Fruit fly (Drosophila melanogaster) whole organism, embryonic: ENCODE data around the gene CG11970.

ENCODE experiments used
- Adf1 ChIP-seq: fragments of 200-800 bp; sonication (Bioruptor generic); IDR thresholded peaks from 2 replicates; pipeline ENCODE4 v1.3.6; 2022; ENCODE audit warnings: missing biosample characterization, missing genetic modification characterization
- BEAF-32 ChIP-seq: fragments of 200-800 bp; sonication (Bioruptor generic); optimal IDR thresholded peaks from 3 replicates; lab custom pipeline; 2017; ENCODE audit warnings: missing biosample characterization, missing genetic modification characterization, mild to moderate bottlenecking, moderate library complexity, missing genetic modification reagents
- CG11504 ChIP-seq: fragments of 200-800 bp; sonication (Bioruptor generic); optimal IDR thresholded peaks from 3 replicates; lab custom pipeline; 2019; ENCODE audit warnings: missing biosample characterization, mild to moderate bottlenecking, missing genetic modification characterization, moderate library complexity
- CG12155 ChIP-seq: fragments of 200-800 bp; sonication (Bioruptor generic); optimal IDR thresholded peaks from 3 replicates; lab custom pipeline; 2016; ENCODE audit warnings: missing biosample characterization, missing genetic modification characterization
- CG1233 ChIP-seq: fragments of 200-800 bp; sonication (Bioruptor generic); optimal IDR thresholded peaks from 4 replicates; lab custom pipeline; 2018; ENCODE audit warnings: missing biosample characterization, mild to moderate bottlenecking, missing genetic modification characterization
- CG13894 ChIP-seq: fragments of 200-800 bp; sonication (Bioruptor generic); optimal IDR thresholded peaks from 3 replicates; lab custom pipeline; 2018; ENCODE audit warnings: missing biosample characterization, mild to moderate bottlenecking, missing genetic modification characterization, moderate library complexity
- CG14441 ChIP-seq: fragments of 200-800 bp; sonication (Bioruptor generic); IDR thresholded peaks from 2 replicates; pipeline ENCODE4 v1.3.6; 2022; ENCODE audit warnings: missing biosample characterization, missing genetic modification characterization
- CG15479 ChIP-seq: fragments of 200-800 bp; sonication (Bioruptor generic); optimal IDR thresholded peaks from 3 replicates; lab custom pipeline; 2019; ENCODE audit warnings: missing biosample characterization, mild to moderate bottlenecking, missing genetic modification characterization, moderate library complexity
- CG16779 ChIP-seq: fragments of 200-800 bp; sonication (Bioruptor generic); IDR thresholded peaks from 2 replicates; pipeline ENCODE4 v1.3.6; 2022; ENCODE audit warnings: missing biosample characterization, missing genetic modification characterization
- CG17186 ChIP-seq: fragments of 200-800 bp; sonication (Bioruptor generic); optimal IDR thresholded peaks from 3 replicates; lab custom pipeline; 2017; ENCODE audit warnings: missing biosample characterization, missing genetic modification reagents, missing genetic modification characterization
- CG17829 ChIP-seq: fragments of 200-800 bp; optimal IDR thresholded peaks from 2 replicates; lab custom pipeline; 2019; ENCODE audit warnings: missing biosample characterization, mild to moderate bottlenecking, missing genetic modification characterization, moderate library complexity
- CG18599 ChIP-seq: fragments of 200-800 bp; sonication (Bioruptor generic); optimal IDR thresholded peaks from 3 replicates; lab custom pipeline; 2017; ENCODE audit warnings: missing biosample characterization, missing genetic modification characterization, mild to moderate bottlenecking, moderate library complexity, missing genetic modification reagents
- CG18619 ChIP-seq: fragments of 200-800 bp; sonication (Bioruptor generic); optimal IDR thresholded peaks from 3 replicates; lab custom pipeline; 2017; ENCODE audit warnings: missing biosample characterization, mild to moderate bottlenecking, missing genetic modification characterization
- CG32767 ChIP-seq: fragments of 200-800 bp; sonication (Bioruptor generic); IDR thresholded peaks from 2 replicates; pipeline ENCODE4 v1.3.6; 2022; ENCODE audit warnings: missing biosample characterization, missing genetic modification characterization
- CG4730 ChIP-seq: fragments of 200-800 bp; sonication (Bioruptor generic); IDR thresholded peaks from 2 replicates; pipeline ENCODE4 v1.3.6; 2022; ENCODE audit warnings: missing biosample characterization, missing genetic modification characterization
- CG5180 ChIP-seq: fragments of 200-800 bp; sonication (Bioruptor generic); optimal IDR thresholded peaks from 3 replicates; lab custom pipeline; 2017; ENCODE audit warnings: missing biosample characterization, missing genetic modification characterization, mild to moderate bottlenecking, moderate library complexity, missing genetic modification reagents
- CG5245 ChIP-seq: fragments of 200-800 bp; sonication (Bioruptor generic); optimal IDR thresholded peaks from 3 replicates; lab custom pipeline; 2016; ENCODE audit warnings: missing biosample characterization, missing genetic modification characterization
- CG8765 ChIP-seq: fragments of 200-800 bp; sonication (Bioruptor generic); IDR thresholded peaks from 2 replicates; pipeline ENCODE4 v1.3.6; 2022; ENCODE audit warnings: missing biosample characterization, missing genetic modification characterization
- CG8924 ChIP-seq: fragments of 200-800 bp; optimal IDR thresholded peaks from 3 replicates; lab custom pipeline; 2019; ENCODE audit warnings: missing biosample characterization, mild to moderate bottlenecking, missing genetic modification characterization, moderate library complexity
- D19A ChIP-seq: fragments of 200-800 bp; optimal IDR thresholded peaks from 3 replicates; lab custom pipeline; 2019; ENCODE audit warnings: missing biosample characterization, mild to moderate bottlenecking, missing genetic modification characterization, moderate library complexity
- Deaf1 ChIP-seq: fragments of 200-800 bp; optimal IDR thresholded peaks from 3 replicates; lab custom pipeline; 2019; ENCODE audit warnings: missing biosample characterization, mild to moderate bottlenecking, missing genetic modification characterization, moderate library complexity
- Ets65A ChIP-seq: fragments of 200-800 bp; sonication (Bioruptor generic); peaks from one replicate; lab custom pipeline; 2016; ENCODE audit warnings: missing biosample characterization, missing genetic modification characterization
- HLHmδ ChIP-seq: fragments of 200-800 bp; sonication (Bioruptor generic); optimal IDR thresholded peaks from 2 replicates; lab custom pipeline; 2018; ENCODE audit warnings: missing biosample characterization, mild to moderate bottlenecking, missing genetic modification characterization, moderate library complexity
- Med ChIP-seq: fragments of 200-800 bp; sonication (Bioruptor generic); peaks from one replicate; lab custom pipeline; 2016; ENCODE audit warnings: missing biosample characterization, missing genetic modification characterization, mild to moderate bottlenecking, inconsistent platforms, moderate library complexity
- Meics ChIP-seq: fragments of 200-800 bp; sonication (Bioruptor generic); optimal IDR thresholded peaks from 2 replicates; lab custom pipeline; 2017; ENCODE audit warnings: missing biosample characterization, mild to moderate bottlenecking, missing genetic modification characterization
- Nf-YC ChIP-seq: fragments of 200-800 bp; optimal IDR thresholded peaks from 3 replicates; lab custom pipeline; 2019; ENCODE audit warnings: missing biosample characterization, mild to moderate bottlenecking, missing genetic modification characterization, moderate library complexity
- PHDP ChIP-seq: fragments of 200-800 bp; sonication (Bioruptor generic); optimal IDR thresholded peaks from 3 replicates; lab custom pipeline; 2018; ENCODE audit warnings: missing biosample characterization, mild to moderate bottlenecking, missing genetic modification characterization, moderate library complexity
- Taf1 ChIP-seq: fragments of 200-800 bp; sonication (Bioruptor generic); IDR thresholded peaks from 2 replicates; pipeline ENCODE4 v1.3.6; 2022; ENCODE audit warnings: missing biosample characterization, missing genetic modification characterization
- aop ChIP-seq: fragments of 200-800 bp; sonication (Bioruptor generic); IDR thresholded peaks from 2 replicates; pipeline ENCODE4 v1.3.6; 2022; ENCODE audit warnings: missing biosample characterization, missing genetic modification characterization
- ase ChIP-seq: fragments of 200-800 bp; sonication (Bioruptor generic); IDR thresholded peaks from 3 replicates; pipeline ENCODE4 v1.3.6; 2022; ENCODE audit warnings: missing biosample characterization, missing genetic modification characterization
- chinmo ChIP-seq: fragments of 200-800 bp; sonication (Bioruptor generic); IDR thresholded peaks from 4 replicates; pipeline ENCODE4 v1.3.6; 2022; ENCODE audit warnings: missing biosample characterization, missing genetic modification characterization; ENCODE audit not compliant: partially characterized antibody
- ci ChIP-seq: fragments of 200-800 bp; sonication (Bioruptor generic); IDR thresholded peaks from 3 replicates; pipeline ENCODE4 v1.3.6; 2022; ENCODE audit warnings: missing biosample characterization, missing genetic modification characterization
- cwo ChIP-seq: fragments of 200-800 bp; sonication (Bioruptor generic); optimal IDR thresholded peaks from 3 replicates; lab custom pipeline; 2017; ENCODE audit warnings: missing biosample characterization, missing genetic modification characterization, mild to moderate bottlenecking, moderate library complexity, missing genetic modification reagents
- dmrt11E ChIP-seq: fragments of 200-800 bp; sonication (Bioruptor generic); optimal IDR thresholded peaks from 3 replicates; lab custom pipeline; 2018; ENCODE audit warnings: missing biosample characterization, mild to moderate bottlenecking, missing genetic modification characterization, moderate library complexity
- ewg ChIP-seq: fragments of 200-800 bp; sonication (Bioruptor generic); optimal IDR thresholded peaks from 3 replicates; lab custom pipeline; 2017; ENCODE audit warnings: mild to moderate bottlenecking, missing biosample characterization, missing genetic modification reagents, missing genetic modification characterization
- grn ChIP-seq: fragments of 200-800 bp; sonication (Bioruptor generic); optimal IDR thresholded peaks from 3 replicates; lab custom pipeline; 2017; ENCODE audit warnings: missing biosample characterization, missing genetic modification characterization
- ken ChIP-seq: fragments of 200-800 bp; sonication (Bioruptor generic); IDR thresholded peaks from 3 replicates; pipeline ENCODE4 v1.3.6; 2022; ENCODE audit warnings: missing biosample characterization, missing genetic modification characterization
- kni ChIP-seq: fragments of 200-800 bp; sonication (Bioruptor generic); optimal IDR thresholded peaks from 3 replicates; lab custom pipeline; 2017; ENCODE audit warnings: mild to moderate bottlenecking, missing biosample characterization, missing genetic modification reagents, missing genetic modification characterization
- knrl ChIP-seq: fragments of 200-800 bp; sonication (Bioruptor generic); IDR thresholded peaks from 3 replicates; pipeline ENCODE4 v1.3.6; 2022; ENCODE audit warnings: missing biosample characterization, missing genetic modification characterization; ENCODE audit not compliant: partially characterized antibody
- nerfin-1 ChIP-seq: fragments of 200-800 bp; sonication (Bioruptor generic); optimal IDR thresholded peaks from 3 replicates; lab custom pipeline; 2019; ENCODE audit warnings: missing biosample characterization, mild to moderate bottlenecking, missing genetic modification characterization, moderate library complexity
- otp ChIP-seq: fragments of 200-800 bp; sonication (Bioruptor generic); IDR thresholded peaks from 3 replicates; pipeline ENCODE4, ENCODE4 v1.3.6; 2022; ENCODE audit warnings: missing biosample characterization, missing genetic modification characterization
- phol ChIP-seq: fragments of 200-800 bp; sonication (Bioruptor generic); optimal IDR thresholded peaks from 3 replicates; lab custom pipeline; 2018; ENCODE audit warnings: missing biosample characterization, mild to moderate bottlenecking, missing genetic modification characterization, moderate library complexity
- pita ChIP-seq: fragments of 200-800 bp; sonication (Bioruptor generic); optimal IDR thresholded peaks from 2 replicates; lab custom pipeline; 2017; ENCODE audit warnings: missing biosample characterization, mild to moderate bottlenecking, missing genetic modification characterization
- pros ChIP-seq: fragments of 200-800 bp; sonication (Bioruptor generic); optimal IDR thresholded peaks from 3 replicates; lab custom pipeline; 2019; ENCODE audit warnings: missing biosample characterization, mild to moderate bottlenecking, missing genetic modification characterization, moderate library complexity
- sob ChIP-seq: fragments of 200-800 bp; sonication (Bioruptor generic); IDR thresholded peaks from 2 replicates; pipeline ENCODE4 v1.3.6; 2022; ENCODE audit warnings: missing biosample characterization, missing genetic modification characterization
- stwl ChIP-seq: fragments of 200-800 bp; sonication (Bioruptor generic); optimal IDR thresholded peaks from 3 replicates; lab custom pipeline; 2018; ENCODE audit warnings: missing biosample characterization, mild to moderate bottlenecking, missing genetic modification characterization, moderate library complexity
- vvl ChIP-seq: fragments of 200-800 bp; sonication (Bioruptor generic); IDR thresholded peaks from 2 replicates; pipeline ENCODE4 v1.3.6; 2022; ENCODE audit warnings: missing biosample characterization, missing genetic modification characterization
- zfh1 ChIP-seq: fragments of 200-800 bp; sonication (Bioruptor generic); IDR thresholded peaks from 3 replicates; pipeline ENCODE4 v1.3.6; 2022; ENCODE audit warnings: missing biosample characterization, missing genetic modification characterization

CG11970 gene

dm6 chr3R:8962860-8963755 is 21.4 kb upstream of the CG11970 start, which contains the start of gene ich (continued):
- TF ChIP-seq Meics (GFP tag; lab: Kevin White, UChicago), result no peak
- TF ChIP-seq CG15479 (GFP tag; lab: Kevin White, UChicago), result peak; percentile 77
- peak; percentile 43 for TF ChIP-seq HLHmδ (GFP tag; lab: Kevin White, UChicago)
- TF ChIP-seq ase (GFP tag; lab: Robert Waterston, UW), result no peak
- peak; percentile 27; the same call in 1 of the 3 replicates for TF ChIP-seq ci (GFP tag; lab: Robert Waterston, UW)
- TF ChIP-seq D19A (tag; lab: Kevin White, UChicago), result no peak
- TF ChIP-seq pros (GFP tag; lab: Kevin White, UChicago), result peak; percentile 70
- TF ChIP-seq dmrt11E (tag; lab: Kevin White, UChicago), result no peak
- TF ChIP-seq stwl (tag; lab: Kevin White, UChicago), result peak; percentile 6
- TF ChIP-seq knrl, result no peak
- TF ChIP-seq CG8924, result peak; percentile 22
- TF ChIP-seq ken (GFP tag; lab: Robert Waterston, UW), result 0 out of 3 replicates have a peak, but pooled peaks have one; percentile 6
- TF ChIP-seq sob (GFP tag; lab: Robert Waterston, UW), result no peak
- TF ChIP-seq CG1233 (GFP tag; lab: Kevin White, UChicago), result no peak
- peak; percentile 34 for TF ChIP-seq kni (GFP tag; lab: Kevin White, UChicago)
- TF ChIP-seq zfh1 (GFP tag; lab: Robert Waterston, UW), result 0 out of 3 replicates have a peak, but pooled peaks have one; percentile 5
- TF ChIP-seq CG11504 (tag; lab: Kevin White, UChicago), result peak; percentile 97
- 0 out of 4 replicates have a peak, but pooled peaks have one; percentile 40 for TF ChIP-seq chinmo (GFP tag; lab: Robert Waterston, UW)
- TF ChIP-seq CG12155 (GFP tag; lab: Kevin White, UChicago), result no peak
- TF ChIP-seq otp (GFP tag; lab: Robert Waterston, UW), result peak; percentile 33; the same call in 1 of the 3 replicates
- TF ChIP-seq PHDP (tag; lab: Kevin White, UChicago), result no peak
- no peak for TF ChIP-seq CG4730 (GFP tag; lab: Robert Waterston, UW)
- TF ChIP-seq Taf1 (GFP tag; lab: Robert Waterston, UW), result no peak
- no peak for TF ChIP-seq aop (GFP tag; lab: Robert Waterston, UW)
- TF ChIP-seq CG17186 (GFP tag; lab: Kevin White, UChicago), result no peak
- TF ChIP-seq Adf1 (GFP tag; lab: Robert Waterston, UW), result peak; percentile 85
- no peak for TF ChIP-seq Nf-YC
- peak; percentile 83 for TF ChIP-seq Deaf1 (tag; lab: Kevin White, UChicago)
- no peak for TF ChIP-seq vvl (GFP tag; lab: Robert Waterston, UW)
- no peak for TF ChIP-seq Med (GFP tag; lab: Kevin White, UChicago)
- no peak for TF ChIP-seq CG5245 (GFP tag; lab: Kevin White, UChicago)
- peak; percentile 63 for TF ChIP-seq grn
- TF ChIP-seq CG5180 (GFP tag; lab: Kevin White, UChicago), result peak; percentile 98
- TF ChIP-seq CG14441, result no peak
- no peak for TF ChIP-seq CG13894 (tag; lab: Kevin White, UChicago)
- TF ChIP-seq CG16779 (GFP tag; lab: Robert Waterston, UW), result no peak
- no peak for TF ChIP-seq nerfin-1 (tag; lab: Kevin White, UChicago)
- peak; percentile 34 for TF ChIP-seq ewg (GFP tag; lab: Kevin White, UChicago)
- no peak for TF ChIP-seq pita (GFP tag; lab: Kevin White, UChicago)
- TF ChIP-seq phol (tag; lab: Kevin White, UChicago), result no peak
- peak; percentile 10 for TF ChIP-seq CG17829 (tag; lab: Kevin White, UChicago)
- peak; percentile 48; the same call in 1 of the 2 replicates for TF ChIP-seq CG8765 (GFP tag; lab: Robert Waterston, UW)
- TF ChIP-seq CG32767 (GFP tag; lab: Robert Waterston, UW), result no peak
- no peak for TF ChIP-seq CG18599
- no peak for TF ChIP-seq BEAF-32 (GFP tag; lab: Kevin White, UChicago)
- no peak for TF ChIP-seq CG18619
- TF ChIP-seq cwo (GFP tag; lab: Kevin White, UChicago), result no peak
- no peak for TF ChIP-seq Ets65A
